Worm (Caenorhabditis elegans) whole organism, L4 larva: ENCODE results near the gene gpx-4.
A peak's percentile ranks its signal among the peaks of the same experiment; 100 is the strongest.

ENCODE experiments used
- T20F7.1 ChIP-seq: fragments of 200-800 bp; sonication (Bioruptor generic); optimal IDR thresholded peaks from 2 replicates; lab custom pipeline; 2018; ENCODE audit warnings: mild to moderate bottlenecking, missing genetic modification characterization, missing compliant biosample characterization
- Y48G9A.11 ChIP-seq: fragments of 200-800 bp; sonication (Bioruptor generic); IDR thresholded peaks from 2 replicates; pipeline ENCODE4 v1.3.6; 2022; ENCODE audit warnings: missing genetic modification reagents, missing genetic modification characterization, missing compliant biosample characterization
- ZK337.2 ChIP-seq: fragments of 200-800 bp; sonication (Bioruptor generic); IDR thresholded peaks from 2 replicates; pipeline ENCODE4 v1.3.6; 2022; ENCODE audit warnings: missing genetic modification reagents, missing genetic modification characterization, missing compliant biosample characterization
- aha-1 ChIP-seq: fragments of 150-350 bp; peaks from one replicate; lab custom pipeline; 2014; ENCODE audit warnings: missing biosample characterization, missing genetic modification characterization
- ama-1 ChIP-seq: fragments of 150-350 bp; optimal IDR thresholded peaks from 2 replicates; lab custom pipeline; 2014; ENCODE audit warnings: inconsistent platforms, mixed read lengths
- ceh-28 ChIP-seq: fragments of 150-350 bp; optimal IDR thresholded peaks from 2 replicates; lab custom pipeline; 2014; ENCODE audit warnings: missing biosample characterization, missing genetic modification reagents, missing genetic modification characterization
- ceh-44 ChIP-seq: fragments of 200-800 bp; sonication (Bioruptor generic); IDR thresholded peaks from 2 replicates; pipeline ENCODE4 v1.3.6; 2022; ENCODE audit warnings: missing genetic modification reagents, missing genetic modification characterization, missing compliant biosample characterization
- daf-16 ChIP-seq, 3 experiments: sonication (generic microtip); optimal IDR thresholded peaks; 2 replicates each; lab custom pipeline; 2016 to 2017; ENCODE audit warnings: missing genetic modification characterization in 3 of 3, missing genetic modification reagents in 3 of 3, mild to moderate bottlenecking in 2 of 3, missing compliant biosample characterization in 2 of 3, missing biosample characterization in 1 of 3, moderate library complexity in 1 of 3
- daf-19 ChIP-seq: fragments of 200-800 bp; sonication (Bioruptor generic); conservative IDR thresholded peaks from 2 replicates; pipeline ENCODE4 v1.3.6; 2022; ENCODE audit warnings: missing genetic modification characterization, missing compliant biosample characterization
- dmd-6 ChIP-seq: fragments of 200-800 bp; sonication (Bioruptor generic); IDR thresholded peaks from 2 replicates; pipeline ENCODE4 v1.3.6; 2022; ENCODE audit warnings: missing genetic modification reagents, missing genetic modification characterization, missing compliant biosample characterization
- dpl-1 ChIP-seq: fragments of 150-350 bp; optimal IDR thresholded peaks from 2 replicates; lab custom pipeline; 2014; ENCODE audit warnings: missing biosample characterization, missing genetic modification reagents, missing genetic modification characterization
- dve-1 ChIP-seq: sonication (generic microtip); optimal IDR thresholded peaks from 2 replicates; lab custom pipeline; 2017; ENCODE audit warnings: antibody characterized with exemption, mild to moderate bottlenecking, missing genetic modification characterization, missing compliant biosample characterization; ENCODE audit not compliant: insufficient read depth
- egl-27 ChIP-seq: sonication (generic microtip); optimal IDR thresholded peaks from 3 replicates; lab custom pipeline; 2017; ENCODE audit warnings: missing biosample characterization, missing genetic modification reagents, missing genetic modification characterization
- egl-43 ChIP-seq: fragments of 200-800 bp; sonication (Bioruptor generic); IDR thresholded peaks from 2 replicates; pipeline ENCODE4 v1.3.6; 2022; ENCODE audit warnings: missing genetic modification reagents, missing genetic modification characterization, missing compliant biosample characterization
- gei-8 ChIP-seq: fragments of 200-800 bp; sonication (Bioruptor generic); optimal IDR thresholded peaks from 2 replicates; lab custom pipeline; 2018; ENCODE audit warnings: mild to moderate bottlenecking, missing genetic modification characterization, missing compliant biosample characterization
- hif-1 ChIP-seq, 2 experiments: sonication (generic microtip); optimal IDR thresholded peaks; 2 replicates each; lab custom pipeline; 2016 to 2017; ENCODE audit warnings: missing compliant biosample characterization in 2 of 2, missing genetic modification characterization in 2 of 2, missing genetic modification reagents in 2 of 2, missing genotype in 2 of 2, mild to moderate bottlenecking in 1 of 2
- hlh-11 ChIP-seq: fragments of 200-800 bp; sonication (Bioruptor generic); optimal IDR thresholded peaks from 2 replicates; lab custom pipeline; 2018; ENCODE audit warnings: mild to moderate bottlenecking, missing genetic modification characterization, missing compliant biosample characterization
- hlh-30 ChIP-seq: sonication (generic microtip); optimal IDR thresholded peaks from 2 replicates; lab custom pipeline; 2017; ENCODE audit warnings: antibody characterized with exemption, mild to moderate bottlenecking, missing genetic modification characterization, missing compliant biosample characterization; ENCODE audit not compliant: insufficient read depth
- jun-1 ChIP-seq: fragments of 150-350 bp; optimal IDR thresholded peaks from 2 replicates; lab custom pipeline; 2014; ENCODE audit warnings: missing biosample characterization, missing genetic modification reagents, missing genetic modification characterization
- lim-7 ChIP-seq: fragments of 200-800 bp; sonication (Bioruptor generic); IDR thresholded peaks from 2 replicates; pipeline ENCODE4 v1.3.6; 2022; ENCODE audit warnings: missing genetic modification characterization, missing compliant biosample characterization
- lin-1 ChIP-seq: fragments of 200-800 bp; sonication (Bioruptor generic); IDR thresholded peaks from 2 replicates; pipeline ENCODE4 v1.3.6; 2022; ENCODE audit warnings: missing genetic modification reagents, missing genetic modification characterization, missing compliant biosample characterization
- lin-38 ChIP-seq: fragments of 200-800 bp; sonication (Bioruptor generic); IDR thresholded peaks from 2 replicates; pipeline ENCODE4 v1.3.6; 2022; ENCODE audit warnings: missing genetic modification reagents, missing genetic modification characterization, missing compliant biosample characterization
- lir-3 ChIP-seq: sonication (generic microtip); optimal IDR thresholded peaks from 2 replicates; lab custom pipeline; 2016; ENCODE audit warnings: mild to moderate bottlenecking, missing genetic modification characterization, missing compliant biosample characterization
- lsy-2 ChIP-seq, 2 experiments: fragments of 150-350 bp in 1 of 2; sonication (generic microtip) in 1 of 2; optimal IDR thresholded peaks; 2 replicates each; lab custom pipeline; 2014 to 2017; ENCODE audit warnings: missing biosample characterization in 2 of 2, missing genetic modification characterization in 2 of 2
- madf-5 ChIP-seq, 2 experiments: fragments of 200-800 bp; sonication (Bioruptor generic); IDR thresholded peaks; 2 replicates each; pipeline ENCODE4 v1.3.6; 2022; ENCODE audit warnings: missing compliant biosample characterization in 2 of 2, missing genetic modification characterization in 2 of 2
- madf-9 ChIP-seq: fragments of 200-800 bp; sonication (Bioruptor generic); conservative IDR thresholded peaks from 2 replicates; pipeline ENCODE4 v1.3.6; 2022; ENCODE audit warnings: missing genetic modification reagents, missing genetic modification characterization, missing compliant biosample characterization
- mdt-29 ChIP-seq: fragments of 200-800 bp; sonication (Bioruptor generic); IDR thresholded peaks from 2 replicates; pipeline ENCODE4 v1.3.6; 2022; ENCODE audit warnings: missing genetic modification reagents, missing genetic modification characterization, missing compliant biosample characterization
- mep-1 ChIP-seq: fragments of 150-350 bp; sonication (generic microtip); optimal IDR thresholded peaks from 3 replicates; lab custom pipeline; 2014; ENCODE audit warnings: missing biosample characterization, missing genetic modification characterization
- mes-2 ChIP-seq: sonication (generic microtip); optimal IDR thresholded peaks from 2 replicates; lab custom pipeline; 2016; ENCODE audit warnings: missing genotype, mild to moderate bottlenecking, missing genetic modification characterization, missing compliant biosample characterization; ENCODE audit not compliant: poor library complexity, severe bottlenecking
- pha-4 ChIP-seq, 2 experiments: fragments of 150-350 bp in 1 of 2; fragments of 200-800 bp in 1 of 2; sonication (Bioruptor generic) in 1 of 2; IDR thresholded peaks in 1 of 2; optimal IDR thresholded peaks in 1 of 2; 2 replicates each; pipeline versions ENCODE4 v1.3.6 to Lab custom; 2014 to 2022; ENCODE audit warnings: missing genetic modification characterization in 2 of 2, missing genetic modification reagents in 2 of 2, missing biosample characterization in 1 of 2, missing compliant biosample characterization in 1 of 2
- rbr-2 ChIP-seq: sonication (generic microtip); optimal IDR thresholded peaks from 2 replicates; lab custom pipeline; 2016; ENCODE audit warnings: missing genotype, missing genetic modification characterization, missing compliant biosample characterization
- sdz-12 ChIP-seq: fragments of 200-800 bp; sonication (Bioruptor generic); optimal IDR thresholded peaks from 2 replicates; lab custom pipeline; 2018; ENCODE audit warnings: mild to moderate bottlenecking, missing genetic modification characterization, missing compliant biosample characterization
- snpc-1.2 ChIP-seq: fragments of 200-800 bp; sonication (Bioruptor generic); IDR thresholded peaks from 2 replicates; pipeline ENCODE4 v1.3.6; 2022; ENCODE audit warnings: missing genetic modification reagents, missing genetic modification characterization, missing compliant biosample characterization
- spr-1 ChIP-seq: sonication (generic microtip); optimal IDR thresholded peaks from 2 replicates; lab custom pipeline; 2016; ENCODE audit warnings: mild to moderate bottlenecking, missing genetic modification characterization, missing compliant biosample characterization
- spr-3 ChIP-seq: fragments of 200-800 bp; sonication (Bioruptor generic); optimal IDR thresholded peaks from 2 replicates; lab custom pipeline; 2018; ENCODE audit warnings: mild to moderate bottlenecking, missing genetic modification characterization, missing compliant biosample characterization
- tra-1 ChIP-seq: fragments of 200-800 bp; sonication (Bioruptor generic); IDR thresholded peaks from 2 replicates; pipeline ENCODE4 v1.3.6; 2022; ENCODE audit warnings: missing genetic modification reagents, missing genetic modification characterization, missing compliant biosample characterization
- unc-62 ChIP-seq, 3 experiments: fragments of 150-350 bp in 1 of 3; sonication (generic microtip); optimal IDR thresholded peaks in 2 of 3; peaks in 1 of 3; 1 replicate in 1 of 3; 2 replicates in 2 of 3; lab custom pipeline; 2014 to 2017; ENCODE audit warnings: missing biosample characterization in 3 of 3, missing genetic modification characterization in 3 of 3, missing genetic modification reagents in 3 of 3, missing genotype in 1 of 3
- vab-7 ChIP-seq: fragments of 200-800 bp; sonication (Bioruptor generic); IDR thresholded peaks from 2 replicates; pipeline ENCODE4 v1.3.6; 2022; ENCODE audit warnings: missing genetic modification reagents, missing genetic modification characterization, missing compliant biosample characterization
- zfp-2 ChIP-seq: sonication (generic microtip); optimal IDR thresholded peaks from 2 replicates; lab custom pipeline; 2016; ENCODE audit warnings: mild to moderate bottlenecking, missing genetic modification characterization, missing compliant biosample characterization
- ztf-11 ChIP-seq: fragments of 150-350 bp; optimal IDR thresholded peaks from 2 replicates; lab custom pipeline; 2014; ENCODE audit warnings: missing biosample characterization, missing genetic modification characterization

gpx-4 gene

ce11 chrIV:2650031-2650430 is 24.8 kb downstream of the gpx-4 start:
- peak; percentile 78 for TF ChIP-seq ceh-28 (tag; lab: Kevin White, UChicago)
- TF ChIP-seq madf-9, result no peak
- TF ChIP-seq unc-62 (GFP tag; optimal IDR thresholded peaks at IDR 0.05 in 1 of 2; lab: Kevin White, UChicago), result peak in 1 of 2 experiments; percentile 19
- no peak for TF ChIP-seq unc-62 (tag; optimal IDR thresholded peaks at IDR 0.05; lab: Kevin White, UChicago)

DNA sequence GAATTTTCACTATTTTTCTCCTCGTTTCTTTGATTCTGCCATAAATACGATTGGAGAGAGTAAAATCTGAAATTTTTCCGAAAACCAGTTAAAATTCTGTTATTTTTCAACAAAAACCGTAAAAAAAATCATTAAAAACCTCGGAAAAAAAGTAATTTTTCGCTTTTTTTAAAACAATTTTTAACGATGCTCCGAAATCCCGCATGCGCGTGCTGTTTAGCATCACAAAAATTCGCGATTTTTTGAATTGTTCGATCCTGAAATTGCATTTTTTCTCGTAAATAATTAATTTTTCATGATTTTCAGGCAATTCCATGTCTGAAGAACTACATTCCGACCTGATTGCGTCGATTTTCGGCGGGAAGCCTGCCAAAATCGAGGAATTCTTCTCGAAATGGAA is 32.1 kb downstream of the gpx-4 start, which contains the start of gene ric-8:
ric-8 (plus strand) TSS at position 301 of the 400 bp plus-strand sequence.
- TF ChIP-seq Y48G9A.11 (GFP tag; lab: Robert Waterston, UW) (peak; percentile 40; the same call in 1 of the 2 replicates), unc-62 (GFP tag; optimal IDR thresholded peaks at IDR 0.05 in 1 of 2; lab: Kevin White, UChicago) (no peak), unc-62 (tag; optimal IDR thresholded peaks at IDR 0.05; lab: Kevin White, UChicago) (no peak)

- peak; percentile 40 for TF ChIP-seq lin-38 (GFP tag; lab: Robert Waterston, UW)
- peak; percentile 8 for TF ChIP-seq dpl-1 (GFP tag; lab: Kevin White, UChicago)
- no peak for TF ChIP-seq pha-4 (GFP tag; IDR thresholded peaks at IDR 0.05; lab: Robert Waterston, UW)
- TF ChIP-seq pha-4 (tag; optimal IDR thresholded peaks at IDR 0.05; lab: Kevin White, UChicago), result no peak
- peak; percentile 23 for TF ChIP-seq ama-1
- peak; percentile 77 for TF ChIP-seq aha-1 (tag; lab: Kevin White, UChicago)
- peak; percentile 2 for TF ChIP-seq mes-2 (tag; lab: Kevin White, UChicago)
- TF ChIP-seq zfp-2 (tag; lab: Kevin White, UChicago), result no peak
- peak; percentile 90 for TF ChIP-seq Y48G9A.11 (GFP tag; lab: Robert Waterston, UW)
Measured at ce11 chrIV:2642054-2642453, 32.8 kb downstream of the gpx-4 start.

DNA sequence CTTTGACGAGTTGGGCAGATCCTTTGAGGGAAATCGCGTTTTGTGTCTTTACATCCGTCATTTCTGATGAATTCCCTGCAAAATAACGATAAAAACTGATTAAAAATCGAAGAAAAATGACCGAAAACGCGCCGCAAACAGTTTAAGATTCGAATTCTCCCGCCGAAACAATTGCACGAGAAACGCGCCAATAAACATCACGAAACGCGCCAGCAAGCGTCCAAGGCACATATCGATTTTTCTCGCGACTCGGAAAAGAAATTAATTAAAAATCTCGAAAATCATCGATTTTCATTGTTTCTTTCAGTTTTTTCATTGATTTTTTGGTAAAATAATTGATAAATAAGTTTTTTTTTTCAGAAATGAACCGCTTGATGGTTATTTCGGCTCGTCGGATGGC is 33.9 kb downstream of the gpx-4 start, which contains the start of the genes mdf-2 and nduv-3:
mdf-2 (minus strand) TSS at position 176 of the 400 bp plus-strand sequence.
nduv-3 (plus strand) TSS at position 361 of the 400 bp plus-strand sequence.
- TF ChIP-seq daf-16 (GFP tag; optimal IDR thresholded peaks at IDR 0.05; lab: Kevin White, UChicago), result no peak
- peak; percentile 33 for TF ChIP-seq daf-16 (tag; optimal IDR thresholded peaks at IDR 0.05; lab: Kevin White, UChicago)
- peak; percentile 72 for TF ChIP-seq aha-1 (tag; lab: Kevin White, UChicago)
- no peak for TF ChIP-seq lim-7 (GFP tag; lab: Robert Waterston, UW)
- peak; percentile 64 for TF ChIP-seq rbr-2 (tag; lab: Kevin White, UChicago)
- no peak for TF ChIP-seq lir-3 (tag; lab: Kevin White, UChicago)
- TF ChIP-seq hlh-30, result peak; percentile 67
- no peak for TF ChIP-seq madf-5 (GFP tag; IDR thresholded peaks at IDR 0.05; lab: Robert Waterston, UW)
- TF ChIP-seq dmd-6, result peak; percentile 35
- no peak for TF ChIP-seq daf-19 (GFP tag; lab: Robert Waterston, UW)
- no peak for TF ChIP-seq snpc-1.2 (GFP tag; lab: Robert Waterston, UW)
- no peak for TF ChIP-seq ceh-44 (GFP tag; lab: Robert Waterston, UW)
- peak; percentile 38 for TF ChIP-seq jun-1 (tag; lab: Kevin White, UChicago)
- no peak for TF ChIP-seq gei-8 (GFP tag; lab: Kevin White, UChicago)
- TF ChIP-seq Y48G9A.11 (GFP tag; lab: Robert Waterston, UW), result peak; percentile 69
- no peak for TF ChIP-seq lin-1 (GFP tag; lab: Robert Waterston, UW)
- TF ChIP-seq dve-1 (tag; lab: Kevin White, UChicago), result peak; percentile 79
- TF ChIP-seq sdz-12 (GFP tag; lab: Kevin White, UChicago), result no peak
- TF ChIP-seq egl-27, result no peak
- peak in 1 of 2 experiments; percentile 91 for TF ChIP-seq lsy-2 (tag; optimal IDR thresholded peaks at IDR 0.05; lab: Kevin White, UChicago)
- no peak for TF ChIP-seq ztf-11 (tag; lab: Kevin White, UChicago)
- peak in 1 of 2 experiments; percentile 13 for TF ChIP-seq hif-1 (tag; optimal IDR thresholded peaks at IDR 0.05; lab: Kevin White, UChicago)
- peak; percentile 48 for TF ChIP-seq hlh-11 (tag; lab: Kevin White, UChicago)
- TF ChIP-seq vab-7 (GFP tag; lab: Robert Waterston, UW), result no peak
- no peak for TF ChIP-seq tra-1
- peak; percentile 76 for TF ChIP-seq T20F7.1
- TF ChIP-seq egl-43 (GFP tag; lab: Robert Waterston, UW), result peak; percentile 57; the same call in 1 of the 2 replicates
- TF ChIP-seq ZK337.2 (GFP tag; lab: Robert Waterston, UW), result no peak
- TF ChIP-seq dpl-1 (GFP tag; lab: Kevin White, UChicago), result peak; percentile 92
- peak; percentile 83 for TF ChIP-seq lin-38 (GFP tag; lab: Robert Waterston, UW)
- TF ChIP-seq mep-1 (tag; lab: Kevin White, UChicago), result peak; percentile 74
- no peak for TF ChIP-seq spr-3 (GFP tag; lab: Kevin White, UChicago)
- peak; percentile 40 for TF ChIP-seq spr-1
- peak in 1 of 2 experiments; percentile 59 for TF ChIP-seq unc-62 (GFP tag; optimal IDR thresholded peaks at IDR 0.05 in 1 of 2; lab: Kevin White, UChicago)
- TF ChIP-seq unc-62 (tag; optimal IDR thresholded peaks at IDR 0.05; lab: Kevin White, UChicago), result no peak
- peak; percentile 82 for TF ChIP-seq mes-2 (tag; lab: Kevin White, UChicago)
- no peak; the same call in 1 of the 2 replicates for TF ChIP-seq mdt-29 (GFP tag; lab: Robert Waterston, UW)
